Worm (Caenorhabditis elegans) whole organism, late embryonic: ENCODE data around the gene npp-21.

ENCODE experiments used
- K09A11.1 ChIP-seq: sonication (generic microtip); optimal IDR thresholded peaks from 2 replicates; lab custom pipeline; 2017; ENCODE audit warnings: antibody characterized with exemption, mild to moderate bottlenecking, missing genetic modification characterization, missing compliant biosample characterization; ENCODE audit not compliant: insufficient read depth
- T23F11.4 ChIP-seq: fragments of 200-800 bp; sonication (Bioruptor generic); optimal IDR thresholded peaks from 2 replicates; lab custom pipeline; 2018; ENCODE audit warnings: mild to moderate bottlenecking, missing genetic modification characterization, missing compliant biosample characterization
- ama-1 ChIP-seq: fragments of 150-350 bp; optimal IDR thresholded peaks from 2 replicates; lab custom pipeline; 2014
- ceh-14 ChIP-seq: sonication (generic microtip); optimal IDR thresholded peaks from 2 replicates; lab custom pipeline; 2016; ENCODE audit warnings: missing genotype, missing genetic modification characterization, missing compliant biosample characterization
- ceh-2 ChIP-seq: sonication (generic microtip); optimal IDR thresholded peaks from 2 replicates; lab custom pipeline; 2016; ENCODE audit warnings: missing genotype, missing genetic modification characterization, missing compliant biosample characterization
- ceh-22 ChIP-seq: sonication (generic microtip); optimal IDR thresholded peaks from 2 replicates; lab custom pipeline; 2017; ENCODE audit warnings: missing biosample characterization, missing genetic modification characterization
- ceh-24 ChIP-seq: sonication (generic microtip); optimal IDR thresholded peaks from 2 replicates; lab custom pipeline; 2016; ENCODE audit warnings: mild to moderate bottlenecking, missing genetic modification characterization, missing compliant biosample characterization
- ceh-45 ChIP-seq: fragments of 200-800 bp; sonication (Bioruptor generic); IDR thresholded peaks from 2 replicates; pipeline ENCODE4 v1.3.6; 2022; ENCODE audit warnings: missing genetic modification reagents, missing genetic modification characterization, missing compliant biosample characterization
- ceh-6 ChIP-seq: fragments of 200-800 bp; sonication (Bioruptor generic); optimal IDR thresholded peaks from 2 replicates; lab custom pipeline; 2018; ENCODE audit warnings: mild to moderate bottlenecking, missing genetic modification characterization, missing compliant biosample characterization
- ceh-9 ChIP-seq: sonication (generic microtip); optimal IDR thresholded peaks from 2 replicates; lab custom pipeline; 2016; ENCODE audit warnings: mild to moderate bottlenecking, missing genetic modification characterization, inconsistent platforms, missing compliant biosample characterization
- che-1 ChIP-seq: sonication (generic microtip); optimal IDR thresholded peaks from 2 replicates; lab custom pipeline; 2016; ENCODE audit warnings: mild to moderate bottlenecking, missing genetic modification characterization, missing compliant biosample characterization
- dve-1 ChIP-seq: sonication (generic microtip); optimal IDR thresholded peaks from 2 replicates; lab custom pipeline; 2017; ENCODE audit warnings: antibody characterized with exemption, mild to moderate bottlenecking, missing genetic modification characterization, missing compliant biosample characterization
- elt-4 ChIP-seq: sonication (generic microtip); optimal IDR thresholded peaks from 2 replicates; lab custom pipeline; 2016; ENCODE audit warnings: missing genetic modification characterization, missing compliant biosample characterization
- fax-1 ChIP-seq: sonication (generic microtip); optimal IDR thresholded peaks from 2 replicates; lab custom pipeline; 2016; ENCODE audit warnings: missing genotype, missing genetic modification characterization, missing compliant biosample characterization
- fkh-10 ChIP-seq: fragments of 150-350 bp; optimal IDR thresholded peaks from 2 replicates; lab custom pipeline; 2014; ENCODE audit warnings: missing biosample characterization, missing genetic modification reagents, missing genetic modification characterization
- fkh-6 ChIP-seq: sonication (generic microtip); optimal IDR thresholded peaks from 2 replicates; lab custom pipeline; 2016; ENCODE audit warnings: missing genetic modification characterization, missing compliant biosample characterization
- hlh-13 ChIP-seq: fragments of 200-800 bp; sonication (Bioruptor generic); optimal IDR thresholded peaks from 2 replicates; lab custom pipeline; 2018; ENCODE audit warnings: mild to moderate bottlenecking, missing genetic modification characterization, missing compliant biosample characterization
- hlh-15 ChIP-seq: sonication (generic microtip); optimal IDR thresholded peaks from 2 replicates; lab custom pipeline; 2016; ENCODE audit warnings: missing genetic modification characterization, missing compliant biosample characterization
- hlh-30 ChIP-seq: sonication (generic microtip); optimal IDR thresholded peaks from 2 replicates; lab custom pipeline; 2017; ENCODE audit warnings: antibody characterized with exemption, missing genetic modification characterization, missing compliant biosample characterization; ENCODE audit not compliant: insufficient read depth
- hlh-6 ChIP-seq: sonication (generic microtip); optimal IDR thresholded peaks from 2 replicates; lab custom pipeline; 2016; ENCODE audit warnings: missing genotype, missing genetic modification characterization, missing compliant biosample characterization
- hlh-8 ChIP-seq: sonication (generic microtip); optimal IDR thresholded peaks from 2 replicates; lab custom pipeline; 2016; ENCODE audit warnings: missing genotype, missing genetic modification characterization, missing compliant biosample characterization
- lim-6 ChIP-seq: sonication (generic microtip); optimal IDR thresholded peaks from 2 replicates; lab custom pipeline; 2016; ENCODE audit warnings: missing genetic modification characterization, missing compliant biosample characterization
- lin-11 ChIP-seq: fragments of 200-800 bp; sonication (Bioruptor generic); optimal IDR thresholded peaks from 2 replicates; lab custom pipeline; 2018; ENCODE audit warnings: mild to moderate bottlenecking, missing genetic modification characterization, missing compliant biosample characterization
- mec-3 ChIP-seq: sonication (generic microtip); optimal IDR thresholded peaks from 2 replicates; lab custom pipeline; 2016; ENCODE audit warnings: borderline replicate concordance, missing genetic modification characterization, missing compliant biosample characterization
- nhr-11 ChIP-seq: fragments of 150-350 bp; optimal IDR thresholded peaks from 2 replicates; lab custom pipeline; 2014; ENCODE audit warnings: missing biosample characterization, missing genetic modification characterization
- nhr-232 ChIP-seq: sonication (generic microtip); optimal IDR thresholded peaks from 2 replicates; lab custom pipeline; 2016; ENCODE audit warnings: missing genetic modification characterization, missing compliant biosample characterization
- npax-4 ChIP-seq: sonication (generic microtip); optimal IDR thresholded peaks from 2 replicates; lab custom pipeline; 2016; ENCODE audit warnings: missing genetic modification characterization, missing compliant biosample characterization
- odd-2 ChIP-seq: sonication (generic microtip); optimal IDR thresholded peaks from 2 replicates; lab custom pipeline; 2017; ENCODE audit warnings: antibody characterized with exemption, mild to moderate bottlenecking, missing genetic modification characterization, missing compliant biosample characterization
- pag-3 ChIP-seq: sonication (generic microtip); optimal IDR thresholded peaks from 2 replicates; lab custom pipeline; 2016; ENCODE audit warnings: missing compliant biosample characterization, missing genetic modification characterization, borderline replicate concordance
- pha-2 ChIP-seq: sonication (generic microtip); optimal IDR thresholded peaks from 2 replicates; lab custom pipeline; 2017; ENCODE audit warnings: mild to moderate bottlenecking, missing genetic modification characterization, missing compliant biosample characterization
- sdc-2 ChIP-seq: sonication (generic microtip); optimal IDR thresholded peaks from 2 replicates; lab custom pipeline; 2016; ENCODE audit warnings: missing genotype, missing genetic modification characterization, missing compliant biosample characterization
- syd-9 ChIP-seq: sonication (generic microtip); optimal IDR thresholded peaks from 2 replicates; lab custom pipeline; 2016; ENCODE audit warnings: mild to moderate bottlenecking, missing genetic modification characterization, moderate library complexity, missing compliant biosample characterization
- tbx-2 ChIP-seq: sonication (generic microtip); optimal IDR thresholded peaks from 2 replicates; lab custom pipeline; 2016; ENCODE audit warnings: missing genetic modification characterization, missing compliant biosample characterization
- ttx-3 ChIP-seq: sonication (generic microtip); optimal IDR thresholded peaks from 2 replicates; lab custom pipeline; 2016; ENCODE audit warnings: missing genetic modification reagents, missing genetic modification characterization, missing compliant biosample characterization
- unc-3 ChIP-seq, 2 experiments: fragments of 200-800 bp in 1 of 2; sonication (Bioruptor generic) in 1 of 2; sonication (generic microtip) in 1 of 2; conservative IDR thresholded peaks in 1 of 2; optimal IDR thresholded peaks in 1 of 2; 2 replicates each; pipeline versions ENCODE4 v1.3.6 to Lab custom; 2016 to 2022; ENCODE audit warnings: missing compliant biosample characterization in 2 of 2, missing genetic modification characterization in 2 of 2, missing genetic modification reagents in 1 of 2
- unc-55 ChIP-seq: sonication (generic microtip); optimal IDR thresholded peaks from 2 replicates; lab custom pipeline; 2017; ENCODE audit warnings: missing biosample characterization, missing genetic modification reagents, missing genetic modification characterization
- zip-5 ChIP-seq: sonication (generic microtip); optimal IDR thresholded peaks from 2 replicates; lab custom pipeline; 2016; ENCODE audit warnings: missing genetic modification characterization, missing compliant biosample characterization

Gene npp-21

ce11 chrII:7570820-7571219, 28.6 kb upstream of the npp-21 start:
- TF ChIP-seq sdc-2 (tag; lab: Kevin White, UChicago) (no peak), lim-6 (no peak), ceh-14 (tag; lab: Kevin White, UChicago) (no peak), dve-1 (no peak), tbx-2 (tag; lab: Kevin White, UChicago) (no peak), ceh-22 (no peak), nhr-232 (tag; lab: Kevin White, UChicago) (no peak), ceh-9 (tag; lab: Kevin White, UChicago) (no peak)

ce11 chrII:7574143-7574542, 25.3 kb upstream of the npp-21 start, which contains the start of gene F35D2.2:
F35D2.2 (plus strand) TSS chrII:7574443.
- TF ChIP-seq lin-11 (tag; lab: Kevin White, UChicago) (no peak), zip-5 (tag; lab: Kevin White, UChicago) (no peak), syd-9 (tag; lab: Kevin White, UChicago) (no peak), dve-1 (no peak), ceh-6 (GFP tag; lab: Kevin White, UChicago) (no peak), elt-4 (no peak), fax-1 (tag; lab: Kevin White, UChicago) (no peak), fkh-10 (GFP tag; lab: Kevin White, UChicago) (no peak), ceh-9 (tag; lab: Kevin White, UChicago) (no peak), hlh-6 (tag; lab: Kevin White, UChicago) (no peak), pag-3 (no peak), ama-1 (lab: Kevin White, UChicago) (no peak), ttx-3 (no peak), che-1 (tag; lab: Kevin White, UChicago) (no peak), pha-2 (tag; lab: Kevin White, UChicago) (no peak), unc-3 (GFP tag; conservative IDR thresholded peaks at IDR 0.05; lab: Robert Waterston, UW) (no peak), unc-3 (tag; optimal IDR thresholded peaks at IDR 0.05; lab: Kevin White, UChicago) (no peak)

- TF ChIP-seq pag-3 (no peak), npax-4 (tag; lab: Kevin White, UChicago) (no peak), mec-3 (tag; lab: Kevin White, UChicago) (no peak), unc-55 (no peak), K09A11.1 (no peak), ceh-24 (tag; lab: Kevin White, UChicago) (no peak), che-1 (tag; lab: Kevin White, UChicago) (no peak), ceh-9 (tag; lab: Kevin White, UChicago) (no peak)
Observed at ce11 chrII:7575614-7576013, 23.8 kb upstream of the npp-21 start, which contains the start of gene F35D2.1. F35D2.1 (plus strand) TSS chrII:7575914.

ce11 chrII:7577412-7577811, 22.0 kb upstream of the npp-21 start, which contains the start of gene F35D2.6:
F35D2.6 (plus strand) TSS chrII:7577712.
- TF ChIP-seq hlh-30, result no peak
- no peak for TF ChIP-seq T23F11.4 (GFP tag; lab: Kevin White, UChicago)
- no peak for TF ChIP-seq hlh-13 (GFP tag; lab: Kevin White, UChicago)
- TF ChIP-seq fkh-6 (tag; lab: Kevin White, UChicago), result no peak
- TF ChIP-seq npax-4 (tag; lab: Kevin White, UChicago), result no peak
- no peak for TF ChIP-seq odd-2
- TF ChIP-seq hlh-8 (tag; lab: Kevin White, UChicago), result no peak
- no peak for TF ChIP-seq ceh-14 (tag; lab: Kevin White, UChicago)
- TF ChIP-seq elt-4, result no peak
- TF ChIP-seq ceh-2 (tag; lab: Kevin White, UChicago), result no peak
- TF ChIP-seq nhr-11, result no peak
- TF ChIP-seq ceh-45 (GFP tag; lab: Robert Waterston, UW), result no peak
- TF ChIP-seq hlh-15 (tag; lab: Kevin White, UChicago), result no peak
- no peak for TF ChIP-seq che-1 (tag; lab: Kevin White, UChicago)
